Worm (Caenorhabditis elegans): ENCODE measurements around the gene K03B4.6.

- TF ChIP-seq ama-1 (optimal IDR thresholded peaks at IDR 0.05) (no peak), tbx-37 (GFP tag; conservative IDR thresholded peaks at IDR 0.05) (no peak), F13C5.2 (tag; optimal IDR thresholded peaks at IDR 0.05) (peak; percentile 54), scrt-1 (GFP tag; IDR thresholded peaks at IDR 0.05) (no peak), B0310.2 (tag; optimal IDR thresholded peaks at IDR 0.05) (no peak), hmg-4 (GFP tag; optimal IDR thresholded peaks at IDR 0.05) (no peak), aly-1 (tag; optimal IDR thresholded peaks at IDR 0.05) (no peak), sea-1 (GFP tag; conservative IDR thresholded peaks at IDR 0.05) (no peak), hmbx-1 (tag; optimal IDR thresholded peaks at IDR 0.05) (no peak), pes-1 (GFP tag; IDR thresholded peaks at IDR 0.05) (no peak), ceh-36 (tag; optimal IDR thresholded peaks at IDR 0.05) (no peak), ceh-13 (GFP tag; optimal IDR thresholded peaks at IDR 0.05) (no peak), hnd-1 (tag; optimal IDR thresholded peaks at IDR 0.05) (no peak), flt-1 (GFP tag; IDR thresholded peaks at IDR 0.05) (no peak)
Measured at ce11 chrV:4686680-4687470, 10.9 kb upstream of the K03B4.6 start, which contains the start of gene taf-10.

All from whole organism, early embryonic.